Worm (Caenorhabditis elegans): Measurements from ENCODE around the gene K02A6.3.

DNA sequence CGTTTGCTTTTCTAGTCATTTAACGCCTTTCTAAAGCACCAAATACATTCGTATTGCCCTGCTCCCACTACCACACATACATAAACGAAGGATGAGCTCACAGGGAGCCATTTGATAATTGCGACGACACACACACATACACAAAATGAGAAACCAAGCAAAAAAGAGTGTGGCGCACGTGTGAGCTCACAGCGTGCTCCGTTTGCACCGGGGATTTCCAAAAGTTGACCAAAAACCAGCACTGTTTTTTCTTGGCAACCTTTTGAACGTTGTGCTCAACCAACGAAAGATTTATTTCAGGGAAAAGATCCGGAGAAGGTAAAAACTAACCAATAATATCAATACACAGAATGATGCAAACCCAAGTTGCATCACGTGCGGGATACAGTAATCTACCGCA, 43.1 kb upstream of the K02A6.3 start, which contains the start of gene ksr-1:
- TF ChIP-seq nhr-43 (tag; optimal IDR thresholded peaks at IDR 0.05; ENCODE audit: poor library complexity, severe bottlenecking) (no peak), egl-27 (tag; optimal IDR thresholded peaks at IDR 0.05) (no peak), fkh-10 (GFP tag; optimal IDR thresholded peaks at IDR 0.05) (no peak), nhr-28 (tag; optimal IDR thresholded peaks at IDR 0.05) (no peak), ceh-82 (tag; optimal IDR thresholded peaks at IDR 0.05) (no peak), zag-1 (tag; optimal IDR thresholded peaks at IDR 0.05) (no peak), ama-1 (optimal IDR thresholded peaks at IDR 0.05) (no peak), aly-2 (tag; optimal IDR thresholded peaks at IDR 0.05) (no peak), unc-39 (tag; optimal IDR thresholded peaks at IDR 0.05) (no peak), pha-4 (tag; optimal IDR thresholded peaks at IDR 0.05) (no peak), ztf-4 (tag; optimal IDR thresholded peaks at IDR 0.05) (no peak), daf-12 (tag; optimal IDR thresholded peaks at IDR 0.05) (no peak)
